Worm (Caenorhabditis elegans) whole organism, L3 larva: ENCODE data around the gene H39E20.1.

Experiments used
- ceh-82 ChIP-seq: fragments of 150-350 bp; optimal IDR thresholded peaks from 2 replicates; lab custom pipeline; 2014; ENCODE audit warnings: missing biosample characterization, missing genetic modification characterization
- elt-3 ChIP-seq, 3 experiments: fragments of 150-350 bp in 1 of 3; sonication (generic microtip) in 2 of 3; optimal IDR thresholded peaks; 2 replicates in 2 of 3; 4 replicates in 1 of 3; lab custom pipeline; 2014 to 2017; ENCODE audit warnings: missing biosample characterization in 3 of 3, missing genetic modification characterization in 3 of 3
- jun-1 ChIP-seq: fragments of 150-350 bp; optimal IDR thresholded peaks from 2 replicates; lab custom pipeline; 2014; ENCODE audit warnings: missing biosample characterization, missing genetic modification reagents, missing genetic modification characterization
- lin-15B ChIP-seq: fragments of 150-350 bp; optimal IDR thresholded peaks from 2 replicates; lab custom pipeline; 2014; ENCODE audit warnings: missing biosample characterization, missing genetic modification characterization
- mdl-1 ChIP-seq: fragments of 150-350 bp; optimal IDR thresholded peaks from 2 replicates; lab custom pipeline; 2014; ENCODE audit warnings: missing biosample characterization, missing genetic modification characterization
- nhr-25 ChIP-seq: sonication (generic microtip); optimal IDR thresholded peaks from 2 replicates; lab custom pipeline; 2017; ENCODE audit warnings: missing biosample characterization, missing genetic modification characterization
- nhr-28 ChIP-seq: fragments of 150-350 bp; optimal IDR thresholded peaks from 2 replicates; lab custom pipeline; 2014; ENCODE audit warnings: missing biosample characterization, missing genetic modification characterization
- nhr-77 ChIP-seq: fragments of 150-350 bp; optimal IDR thresholded peaks from 2 replicates; lab custom pipeline; 2014; ENCODE audit warnings: missing biosample characterization, missing genetic modification characterization
- unc-62 ChIP-seq: fragments of 150-350 bp; sonication (generic microtip); optimal IDR thresholded peaks from 4 replicates; lab custom pipeline; 2014; ENCODE audit warnings: missing biosample characterization, missing genetic modification reagents, missing genetic modification characterization
- ztf-4 ChIP-seq: fragments of 150-350 bp; optimal IDR thresholded peaks from 2 replicates; lab custom pipeline; 2014; ENCODE audit warnings: missing biosample characterization, missing genetic modification characterization

- TF ChIP-seq unc-62 (no peak), lin-15B (no peak), ceh-82 (tag; lab: Kevin White, UChicago) (no peak), nhr-77 (no peak), ztf-4 (tag; lab: Kevin White, UChicago) (no peak), elt-3 (tag; optimal IDR thresholded peaks at IDR 0.05; lab: Kevin White, UChicago) (no peak), mdl-1 (tag; lab: Kevin White, UChicago) (no peak), jun-1 (tag; lab: Kevin White, UChicago) (no peak), nhr-28 (tag; lab: Kevin White, UChicago) (no peak), nhr-25 (tag; lab: Kevin White, UChicago) (no peak)
Observed at ce11 chrX:1419163-1419696, 21.8 kb upstream of the H39E20.1 start, which contains the start of gene F19G12.9.
